Worm (Caenorhabditis elegans): ENCODE measurements around the gene H39E23.2.

DNA sequence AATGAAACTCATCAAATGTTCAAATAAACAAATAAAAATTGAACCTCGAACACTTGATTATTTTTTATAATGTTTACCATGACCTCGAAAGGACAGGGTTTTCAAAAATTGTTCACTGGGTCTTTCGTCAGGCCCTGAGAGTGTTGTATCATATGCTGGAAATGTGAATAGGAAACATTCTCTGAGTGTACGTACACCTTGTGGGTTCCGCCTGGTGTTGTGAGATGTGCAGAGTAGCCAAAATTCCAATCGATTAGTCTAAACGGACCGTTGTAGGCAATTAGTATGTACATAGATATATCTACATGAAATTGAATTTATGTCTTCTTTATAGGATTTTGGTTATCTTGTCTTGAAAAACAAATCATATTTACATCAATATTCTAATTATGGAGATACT is 15.6 kb upstream of the H39E23.2 start:
- TF ChIP-seq nhr-28 (tag; optimal IDR thresholded peaks at IDR 0.05) (no peak), zag-1 (tag; optimal IDR thresholded peaks at IDR 0.05) (no peak), nfya-1 (tag; optimal IDR thresholded peaks at IDR 0.05; ENCODE audit: insufficient read depth) (no peak), jun-1 (tag; optimal IDR thresholded peaks at IDR 0.05) (no peak), fkh-10 (GFP tag; optimal IDR thresholded peaks at IDR 0.05) (no peak), ama-1 (optimal IDR thresholded peaks at IDR 0.05) (no peak), unc-62 (GFP tag; optimal IDR thresholded peaks at IDR 0.05) (no peak), nhr-25 (tag; optimal IDR thresholded peaks at IDR 0.05) (no peak)
